Worm (Caenorhabditis elegans) whole organism, L4 larva: ENCODE data around the gene hil-2.

Source experiments
- D1046.2 ChIP-seq: fragments of 200-800 bp; sonication (Bioruptor generic); IDR thresholded peaks from 2 replicates; pipeline ENCODE4 v1.3.6; 2022; ENCODE audit warnings: missing genetic modification characterization, missing compliant biosample characterization
- F44E2.7 ChIP-seq: fragments of 200-800 bp; sonication (Bioruptor generic); IDR thresholded peaks from 2 replicates; pipeline ENCODE4 v2.1.2; 2022; ENCODE audit warnings: missing genetic modification characterization, missing compliant biosample characterization
- nhr-11 ChIP-seq: fragments of 150-350 bp; optimal IDR thresholded peaks from 2 replicates; lab custom pipeline; 2014; ENCODE audit warnings: missing biosample characterization, missing genetic modification characterization
- tag-97 ChIP-seq: fragments of 200-800 bp; sonication (Bioruptor generic); IDR thresholded peaks from 2 replicates; pipeline ENCODE4 v1.3.6; 2022; ENCODE audit warnings: missing genetic modification characterization, missing compliant biosample characterization
- unc-62 ChIP-seq, 3 experiments: fragments of 150-350 bp in 1 of 3; sonication (generic microtip); optimal IDR thresholded peaks in 2 of 3; peaks in 1 of 3; 1 replicate in 1 of 3; 2 replicates in 2 of 3; lab custom pipeline; 2014 to 2017; ENCODE audit warnings: missing biosample characterization in 3 of 3, missing genetic modification characterization in 3 of 3, missing genetic modification reagents in 3 of 3, missing genotype in 1 of 3
- zag-1 ChIP-seq: fragments of 150-350 bp; optimal IDR thresholded peaks from 2 replicates; lab custom pipeline; 2014; ENCODE audit warnings: missing biosample characterization, missing genetic modification characterization

ce11 chrIV:6259732-6260131, 34.3 kb upstream of the hil-2 start, which contains the start of gene nlp-16:
- TF ChIP-seq unc-62 (GFP tag; optimal IDR thresholded peaks at IDR 0.05 in 1 of 2; lab: Kevin White, UChicago), result no peak
- no peak for TF ChIP-seq unc-62 (tag; optimal IDR thresholded peaks at IDR 0.05; lab: Kevin White, UChicago)
- TF ChIP-seq zag-1 (tag; lab: Kevin White, UChicago), result no peak
- TF ChIP-seq F44E2.7 (GFP tag; lab: Robert Waterston, UW), result no peak
- no peak for TF ChIP-seq nhr-11 (tag; lab: Kevin White, UChicago)
- no peak for TF ChIP-seq D1046.2 (GFP tag; lab: Robert Waterston, UW)
- TF ChIP-seq tag-97 (GFP tag; lab: Robert Waterston, UW), result no peak
